Worm (Caenorhabditis elegans) whole organism, midembryonic: ENCODE results near the gene enpl-1.

Experiments
- flt-1 ChIP-seq: fragments of 200-800 bp; sonication (Bioruptor generic); IDR thresholded peaks from 2 replicates; pipeline ENCODE4 v1.3.6; 2022; ENCODE audit warnings: missing genetic modification characterization, missing compliant biosample characterization
- ref-1 ChIP-seq: fragments of 200-800 bp; sonication (Bioruptor generic); conservative IDR thresholded peaks from 2 replicates; pipeline ENCODE4 v1.3.6; 2022; ENCODE audit warnings: missing genetic modification reagents, missing genetic modification characterization, missing compliant biosample characterization
- ztf-23 ChIP-seq: fragments of 200-800 bp; sonication (Bioruptor generic); IDR thresholded peaks from 2 replicates; pipeline ENCODE4 v1.3.6; 2022; ENCODE audit warnings: missing genetic modification reagents, missing genetic modification characterization, missing compliant biosample characterization
- ztf-29 ChIP-seq: fragments of 200-800 bp; sonication (Bioruptor generic); IDR thresholded peaks from 2 replicates; pipeline ENCODE4 v1.3.6; 2022; ENCODE audit warnings: missing genetic modification reagents, missing genetic modification characterization, missing compliant biosample characterization

DNA sequence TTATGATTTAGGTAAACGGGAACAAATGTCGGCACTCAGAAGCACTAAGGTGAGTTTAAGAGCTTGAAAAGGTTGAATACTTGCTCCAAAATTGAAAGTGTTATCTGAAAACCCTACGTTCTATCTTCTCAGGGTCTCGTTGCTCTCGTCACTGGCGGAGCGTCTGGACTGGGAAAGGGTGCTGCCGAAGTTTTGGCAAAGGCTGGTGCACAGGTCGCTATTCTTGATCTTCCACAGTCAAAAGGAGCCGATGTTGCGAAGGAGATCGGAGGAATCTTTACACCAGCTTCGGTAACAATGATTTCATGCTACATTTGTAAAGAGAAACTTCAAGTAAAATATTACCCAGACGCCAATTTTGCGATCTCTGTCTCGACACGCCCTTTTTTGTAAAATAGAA lies 12.2 kb downstream of the enpl-1 start, which contains the start of gene ard-1:
- TF ChIP-seq ztf-29 (GFP tag; lab: Robert Waterston, UW) (no peak), ref-1 (GFP tag; lab: Robert Waterston, UW) (no peak), ztf-23 (no peak), flt-1 (GFP tag; lab: Robert Waterston, UW) (no peak)
